Worm (Caenorhabditis elegans): ENCODE measurements around the gene tag-123.
"Not testable (repeated sequence)": the region's sequence is repeated elsewhere in the genome, so short reads cannot be mapped to it uniquely, and the experiment has no call there.

tag-123 gene

ce11 chrX:8419252-8419651 is 2.6 kb downstream of the tag-123 start:
- TF ChIP-seq eor-1 (tag; optimal IDR thresholded peaks at IDR 0.05) = no peak
- TF ChIP-seq elt-2 (tag; optimal IDR thresholded peaks at IDR 0.05) = peak; percentile 28
- peak; percentile 52 for TF ChIP-seq elt-1 (tag; optimal IDR thresholded peaks at IDR 0.05)
- no peak for TF ChIP-seq skn-1 (tag; optimal IDR thresholded peaks at IDR 0.05)
- no peak for TF ChIP-seq sea-2 (GFP tag; optimal IDR thresholded peaks at IDR 0.05)
- TF ChIP-seq nhr-67 (tag; optimal IDR thresholded peaks at IDR 0.05) = no peak
- TF ChIP-seq pha-4 (tag; optimal IDR thresholded peaks at IDR 0.05) = peak; percentile 6
- peak; percentile 1 for TF ChIP-seq nhr-23 (tag; optimal IDR thresholded peaks at IDR 0.05)

- TF ChIP-seq nhr-43 (tag; optimal IDR thresholded peaks at IDR 0.05; ENCODE audit: poor library complexity, severe bottlenecking) (peak; percentile 70), elt-3 (tag; optimal IDR thresholded peaks at IDR 0.05) (no peak), nhr-23 (tag; optimal IDR thresholded peaks at IDR 0.05) (peak; percentile 92)
Measured at ce11 chrX:8418382-8418781, 3.5 kb downstream of the tag-123 start, which contains the start of gene spp-13. Gene spp-13, minus strand, starts transcription at chrX:8418524.

ce11 chrX:8417727-8418126 is 4.1 kb downstream of the tag-123 start:
- TF ChIP-seq skn-1 (tag; optimal IDR thresholded peaks at IDR 0.05) (no peak), lin-39 (tag; optimal IDR thresholded peaks at IDR 0.05) (no peak), nfya-1 (tag; optimal IDR thresholded peaks at IDR 0.05; ENCODE audit: insufficient read depth) (peak; percentile 9)

ce11 chrX:8416819-8417218 is 5.0 kb downstream of the tag-123 start, which contains the start of gene ced-8:
Gene ced-8, minus strand, starts transcription at chrX:8416919.
- TF ChIP-seq nfya-1 (tag; optimal IDR thresholded peaks at IDR 0.05; ENCODE audit: insufficient read depth) (no peak), lsy-12 (tag; optimal IDR thresholded peaks at IDR 0.05) (no peak), aly-2 (tag; optimal IDR thresholded peaks at IDR 0.05) (no peak), nhr-28 (tag; optimal IDR thresholded peaks at IDR 0.05) (no peak), ceh-82 (tag; optimal IDR thresholded peaks at IDR 0.05) (no peak), nhr-43 (tag; optimal IDR thresholded peaks at IDR 0.05; ENCODE audit: poor library complexity, severe bottlenecking) (peak; percentile 35)

- TF ChIP-seq nhr-23 (tag; optimal IDR thresholded peaks at IDR 0.05) = no peak
Measured at ce11 chrX:8413130-8413529, 8.7 kb downstream of the tag-123 start, which contains the start of gene F08F1.4. Gene F08F1.4, plus strand, starts transcription at chrX:8413430.

- not testable (repeated sequence) for TF ChIP-seq jun-1, nhr-28, ceh-16 (tag; optimal IDR thresholded peaks at IDR 0.05)
Measured at ce11 chrX:8410754-8411153, 11.1 kb downstream of the tag-123 start, which contains the start of gene F08F1.9. Gene F08F1.9, minus strand, starts transcription at chrX:8410854.

- TF ChIP-seq elt-3 (tag; optimal IDR thresholded peaks at IDR 0.05) (no peak), ceh-9 (tag; optimal IDR thresholded peaks at IDR 0.05) (no peak), skn-1 (tag; optimal IDR thresholded peaks at IDR 0.05) (no peak), ceh-82 (tag; optimal IDR thresholded peaks at IDR 0.05) (no peak), nfya-1 (tag; optimal IDR thresholded peaks at IDR 0.05; ENCODE audit: insufficient read depth) (no peak), daf-12 (tag; optimal IDR thresholded peaks at IDR 0.05) (no peak), unc-62 (GFP tag; optimal IDR thresholded peaks at IDR 0.05) (no peak), fkh-2 (tag; optimal IDR thresholded peaks at IDR 0.05) (no peak), ceh-28 (tag; optimal IDR thresholded peaks at IDR 0.05) (no peak), nhr-11 (tag; optimal IDR thresholded peaks at IDR 0.05) (no peak), nhr-12 (tag; optimal IDR thresholded peaks at IDR 0.05) (no peak)
Measured at ce11 chrX:8408267-8408666, 13.6 kb downstream of the tag-123 start, which contains the start of gene sulp-3. Gene sulp-3, minus strand, starts transcription at chrX:8408367.

- TF ChIP-seq lin-15B (tag; optimal IDR thresholded peaks at IDR 0.05) (no peak), jun-1 (tag; optimal IDR thresholded peaks at IDR 0.05) (no peak), pqm-1 (tag; optimal IDR thresholded peaks at IDR 0.05) (no peak)
Measured at ce11 chrX:8406815-8407214, 15.0 kb downstream of the tag-123 start.

All from whole organism, L3 larva.